Worm (Caenorhabditis elegans) whole organism, early embryonic: ENCODE results near the gene xbx-6.

ENCODE experiments used
- B0310.2 ChIP-seq: sonication (generic microtip); optimal IDR thresholded peaks from 2 replicates; lab custom pipeline; 2016; ENCODE audit warnings: mild to moderate bottlenecking, missing genetic modification characterization, missing compliant biosample characterization
- aly-1 ChIP-seq: sonication (generic microtip); optimal IDR thresholded peaks from 2 replicates; lab custom pipeline; 2016; ENCODE audit warnings: missing genetic modification characterization, missing compliant biosample characterization
- ama-1 ChIP-seq: fragments of 150-350 bp; optimal IDR thresholded peaks from 2 replicates; lab custom pipeline; 2014
- ceh-13 ChIP-seq: fragments of 200-800 bp; sonication (Bioruptor generic); optimal IDR thresholded peaks from 2 replicates; lab custom pipeline; 2018; ENCODE audit warnings: mild to moderate bottlenecking, missing genetic modification characterization, missing compliant biosample characterization
- ceh-36 ChIP-seq: sonication (generic microtip); optimal IDR thresholded peaks from 2 replicates; lab custom pipeline; 2016; ENCODE audit warnings: missing genetic modification characterization, inconsistent platforms, missing compliant biosample characterization
- ets-7 ChIP-seq: sonication (generic microtip); optimal IDR thresholded peaks from 2 replicates; lab custom pipeline; 2016; ENCODE audit warnings: missing genotype, missing genetic modification characterization, missing compliant biosample characterization
- hmg-4 ChIP-seq: fragments of 200-800 bp; sonication (Bioruptor generic); optimal IDR thresholded peaks from 2 replicates; lab custom pipeline; 2018; ENCODE audit warnings: mild to moderate bottlenecking, missing genetic modification characterization, missing compliant biosample characterization
- hnd-1 ChIP-seq: sonication (generic microtip); optimal IDR thresholded peaks from 2 replicates; lab custom pipeline; 2016; ENCODE audit warnings: missing genetic modification characterization, missing compliant biosample characterization
- scrt-1 ChIP-seq: fragments of 200-800 bp; sonication (Bioruptor generic); IDR thresholded peaks from 2 replicates; pipeline ENCODE4 v1.3.6; 2022; ENCODE audit warnings: missing genetic modification characterization, missing compliant biosample characterization
- sea-1 ChIP-seq: fragments of 200-800 bp; sonication (Bioruptor generic); conservative IDR thresholded peaks from 2 replicates; pipeline ENCODE4 v1.3.6; 2022; ENCODE audit warnings: missing genetic modification characterization, missing compliant biosample characterization
- tbx-11 ChIP-seq: fragments of 200-800 bp; sonication (Bioruptor generic); IDR thresholded peaks from 2 replicates; pipeline ENCODE4 v1.3.6; 2022; ENCODE audit warnings: missing genetic modification characterization, missing compliant biosample characterization
- tbx-37 ChIP-seq: fragments of 200-800 bp; sonication (Bioruptor generic); conservative IDR thresholded peaks from 2 replicates; pipeline ENCODE4 v1.3.6; 2022; ENCODE audit warnings: missing genetic modification reagents, missing genetic modification characterization, missing compliant biosample characterization

DNA sequence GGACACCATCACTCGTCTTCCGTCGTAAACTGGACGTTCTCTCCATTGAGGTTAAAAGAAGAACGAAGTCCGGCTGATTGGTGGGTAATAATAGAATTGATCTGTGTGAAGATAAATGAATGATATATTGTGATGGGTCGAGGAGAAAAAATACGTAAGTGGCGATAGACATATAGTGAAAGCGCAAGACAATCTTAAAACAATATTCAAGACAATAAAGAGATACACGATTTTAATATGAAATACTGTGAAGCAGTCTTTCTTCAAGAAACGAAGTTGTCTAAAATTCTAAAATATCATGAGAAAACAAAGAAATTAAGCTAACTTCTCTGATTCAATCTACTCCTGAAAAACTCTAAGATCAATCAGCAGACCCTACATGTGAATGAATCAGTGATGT lies 10.7 kb downstream of the xbx-6 start, which contains the start of gene F40F9.10:
- TF ChIP-seq ceh-13 (GFP tag; lab: Kevin White, UChicago): no peak
- TF ChIP-seq ama-1: no peak
- TF ChIP-seq aly-1 (tag; lab: Kevin White, UChicago): no peak
- no peak for TF ChIP-seq ets-7 (tag; lab: Kevin White, UChicago)
- no peak for TF ChIP-seq hnd-1 (tag; lab: Kevin White, UChicago)
- TF ChIP-seq scrt-1: no peak
- no peak for TF ChIP-seq B0310.2 (tag; lab: Kevin White, UChicago)
- TF ChIP-seq ceh-36 (tag; lab: Kevin White, UChicago): no peak
- no peak for TF ChIP-seq tbx-37 (GFP tag; lab: Robert Waterston, UW)
- TF ChIP-seq hmg-4 (GFP tag; lab: Kevin White, UChicago): no peak
- TF ChIP-seq tbx-11 (GFP tag; lab: Robert Waterston, UW): no peak
- TF ChIP-seq sea-1: no peak
